Worm (Caenorhabditis elegans): Measurements from ENCODE around the gene R02F11.10.

R02F11.10 gene

DNA sequence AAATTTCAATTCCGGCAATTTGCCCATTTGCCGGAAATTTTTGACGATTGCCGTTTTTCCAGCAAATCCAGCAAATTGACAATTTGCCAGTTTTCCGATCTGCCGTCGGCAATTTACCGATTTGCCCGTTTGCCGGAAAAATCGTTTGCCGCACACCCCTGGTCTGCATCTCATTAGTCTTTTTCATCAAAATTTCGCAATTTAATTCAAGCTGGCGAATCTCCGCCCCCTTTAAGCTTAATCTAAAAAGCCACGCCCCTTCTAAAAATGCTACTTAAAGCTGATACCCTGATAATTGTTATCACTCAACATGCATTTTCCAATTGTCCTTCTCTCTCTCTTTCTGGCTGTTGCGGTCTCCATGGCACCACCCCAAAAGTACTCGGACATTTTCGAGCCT is 5.6 kb upstream of the R02F11.10 start, which contains the start of gene Y60C6A.1:
TSS of gene Y60C6A.1 (plus strand) at position 301 of the 400 bp plus-strand sequence.
- TF ChIP-seq F52B5.7 (tag; optimal IDR thresholded peaks at IDR 0.05) (no peak), B0336.3 (GFP tag; IDR thresholded peaks at IDR 0.05) (no peak)

DNA sequence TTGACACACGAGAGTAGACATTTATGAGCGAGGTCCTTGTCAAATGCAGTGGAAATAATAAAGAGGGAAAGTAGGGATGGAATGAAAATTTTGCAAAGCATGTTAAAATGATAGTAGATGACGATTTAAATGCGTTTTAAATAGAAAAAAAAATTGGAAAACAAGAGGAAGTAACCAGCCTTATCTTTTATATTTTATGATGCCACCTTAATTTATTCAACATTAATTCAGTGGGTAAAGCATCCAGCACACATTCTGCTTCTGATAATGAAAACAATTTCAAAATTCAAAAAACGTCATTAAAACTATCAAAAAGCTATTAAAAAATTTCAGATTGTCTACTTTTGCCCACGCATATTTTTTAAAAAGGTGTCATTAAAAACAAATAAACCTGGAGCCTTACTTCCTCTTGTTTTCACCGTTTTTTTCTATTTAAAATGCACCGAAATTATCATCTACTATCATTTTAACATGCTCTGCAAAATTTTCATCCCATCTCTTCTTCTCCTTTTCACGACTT is 3.5 kb upstream of the R02F11.10 start, which contains the start of the genes Y60C6A.2 and Y60C6A.3:
TSS of gene Y60C6A.2 (minus strand) at position 101 of the 520 bp plus-strand sequence.
TSS of gene Y60C6A.3 (plus strand) at position 470 of the 520 bp plus-strand sequence.
- no peak for TF ChIP-seq F55B11.4 (tag; optimal IDR thresholded peaks at IDR 0.05; ENCODE audit: borderline replicate concordance, insufficient read depth)

DNA sequence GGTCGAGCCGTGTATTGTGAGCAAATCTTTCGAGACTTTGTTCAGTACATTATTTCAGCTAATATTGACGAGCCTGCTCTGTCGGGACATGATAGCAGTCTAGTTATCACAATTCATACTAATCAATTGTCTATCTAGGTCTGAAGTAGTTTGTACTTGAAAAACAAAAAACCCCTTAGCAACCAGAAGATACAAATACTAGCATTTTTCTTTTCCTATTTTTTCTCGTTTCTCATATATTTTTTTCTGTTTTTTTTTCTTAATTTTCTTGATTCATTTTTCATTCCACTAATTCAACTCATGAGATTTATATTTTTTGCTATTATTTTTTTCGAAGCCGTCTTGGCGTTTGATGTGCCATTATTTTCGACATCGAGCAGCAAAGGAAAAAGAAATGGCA is 1.8 kb upstream of the R02F11.10 start, which contains the start of gene R02F11.9:
TSS of gene R02F11.9 (plus strand) at position 301 of the 400 bp plus-strand sequence.
- TF ChIP-seq egl-44 (GFP tag; IDR thresholded peaks at IDR 0.05) (no peak), ztf-18 (tag; optimal IDR thresholded peaks at IDR 0.05) (no peak), snpc-3.4 (tag; optimal IDR thresholded peaks at IDR 0.05) (no peak), ceh-79 (tag; optimal IDR thresholded peaks at IDR 0.05) (no peak), D2030.7 (GFP tag; IDR thresholded peaks at IDR 0.05) (no peak), sptf-2 (GFP tag; optimal IDR thresholded peaks at IDR 0.05) (no peak), lsy-27 (tag; optimal IDR thresholded peaks at IDR 0.05; ENCODE audit: borderline replicate concordance, insufficient read depth) (no peak), nfyb-1 (GFP tag; IDR thresholded peaks at IDR 0.05) (no peak), hmg-20 (GFP tag; IDR thresholded peaks at IDR 0.05) (no peak), snpc-1.3 (tag; optimal IDR thresholded peaks at IDR 0.05; ENCODE audit: insufficient read depth) (no peak), bed-2 (GFP tag; IDR thresholded peaks at IDR 0.05) (no peak), B0336.3 (GFP tag; IDR thresholded peaks at IDR 0.05) (no peak), let-607 (tag; optimal IDR thresholded peaks at IDR 0.05) (no peak), ztf-6 (GFP tag; IDR thresholded peaks at IDR 0.05) (no peak), mel-28 (tag; optimal IDR thresholded peaks at IDR 0.05; ENCODE audit: borderline replicate concordance) (no peak)

DNA sequence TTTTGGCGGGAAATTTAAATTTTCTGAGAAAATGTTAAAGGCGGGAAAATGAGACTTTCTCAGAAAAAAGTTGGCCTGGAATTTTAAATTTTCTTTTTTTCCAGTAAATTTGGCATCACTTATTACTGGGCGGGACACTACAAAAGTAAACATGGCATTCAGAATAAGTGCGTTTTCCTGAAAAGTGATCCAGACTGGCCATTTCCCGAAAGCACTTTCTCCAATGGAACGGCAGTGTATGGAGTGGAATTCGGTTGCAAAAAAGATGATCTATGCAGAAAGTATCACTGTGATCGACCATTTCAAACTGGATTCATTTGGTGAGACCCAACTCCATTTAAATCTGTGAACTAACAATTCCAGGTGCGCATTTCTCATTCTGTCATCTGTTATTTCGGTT is 1.1 kb upstream of the R02F11.10 start:
- no peak for TF ChIP-seq aptf-2 (GFP tag; conservative IDR thresholded peaks at IDR 0.05)
- TF ChIP-seq pbrm-1 (GFP tag; IDR thresholded peaks at IDR 0.05), result no peak
- no peak for TF ChIP-seq mel-28 (tag; optimal IDR thresholded peaks at IDR 0.05; ENCODE audit: borderline replicate concordance)
- no peak for TF ChIP-seq ztf-6 (GFP tag; IDR thresholded peaks at IDR 0.05)
- no peak for TF ChIP-seq dpl-1 (GFP tag; optimal IDR thresholded peaks at IDR 0.05)
- no peak for TF ChIP-seq bed-1 (GFP tag; IDR thresholded peaks at IDR 0.05)

DNA sequence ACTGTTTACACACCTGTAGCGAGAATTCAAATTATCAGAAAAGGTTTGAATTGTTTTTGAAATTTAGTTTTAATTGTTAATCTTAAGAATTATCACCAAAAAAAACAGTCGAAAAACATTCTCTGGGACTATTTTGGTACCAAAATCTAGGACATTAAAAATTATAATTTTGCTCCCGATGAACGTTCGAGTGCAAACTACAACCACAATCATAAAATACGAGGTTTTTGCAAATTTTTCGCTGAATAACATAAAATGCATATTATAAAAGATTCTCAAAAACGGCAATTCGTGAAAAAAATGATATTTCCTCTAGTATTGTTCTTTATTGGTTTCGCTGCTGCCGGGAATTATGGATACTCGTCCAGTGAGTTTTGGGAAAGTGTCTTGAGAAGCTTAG is 1.4 kb downstream of the R02F11.10 start, which contains the start of gene R02F11.12:
TSS of gene R02F11.12 (plus strand) at position 301 of the 400 bp plus-strand sequence.
- TF ChIP-seq unc-130 (GFP tag; optimal IDR thresholded peaks at IDR 0.05) (no peak), F33H1.4 (GFP tag; IDR thresholded peaks at IDR 0.05) (no peak), hsf-1 (GFP tag; IDR thresholded peaks at IDR 0.05) (no peak), lin-54 (GFP tag; optimal IDR thresholded peaks at IDR 0.05) (no peak), F55B11.4 (tag; optimal IDR thresholded peaks at IDR 0.05; ENCODE audit: borderline replicate concordance, insufficient read depth) (no peak), hmg-1.2 (GFP tag; IDR thresholded peaks at IDR 0.05) (no peak)

DNA sequence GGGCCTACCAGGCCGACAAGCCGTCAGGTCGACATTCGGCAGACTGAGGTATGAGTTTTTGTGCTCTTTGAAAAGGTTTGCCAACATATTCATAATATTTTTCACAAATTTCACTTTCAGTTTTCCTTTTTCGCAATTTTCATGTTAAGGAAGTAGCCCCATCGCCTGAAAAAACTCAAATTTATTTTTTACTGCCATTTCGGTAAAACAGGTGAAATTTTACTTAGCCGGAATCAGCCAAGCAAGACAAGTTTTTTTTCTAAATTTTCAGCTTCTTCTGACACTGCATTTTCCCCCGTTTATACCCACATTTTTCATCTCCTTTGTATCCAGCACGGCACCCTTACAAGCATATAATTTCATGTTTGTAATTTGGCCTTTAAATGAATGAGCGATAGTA is 2.6 kb downstream of the R02F11.10 start, which contains the start of gene R02F11.11:
TSS of gene R02F11.11 (plus strand) at position 301 of the 400 bp plus-strand sequence.
- TF ChIP-seq attf-3 (GFP tag; conservative IDR thresholded peaks at IDR 0.05), result no peak
- TF ChIP-seq hmg-20 (GFP tag; IDR thresholded peaks at IDR 0.05), result no peak
- no peak for TF ChIP-seq zim-3 (tag; optimal IDR thresholded peaks at IDR 0.05)
